Worm (Caenorhabditis elegans) whole organism, L1 larva: Measurements from ENCODE around the gene T20B12.3.

Experiments used
- F16B12.6 ChIP-seq: fragments of 150-350 bp; optimal IDR thresholded peaks from 2 replicates; lab custom pipeline; 2014; ENCODE audit warnings: missing biosample characterization, missing genetic modification characterization
- hlh-4 ChIP-seq: sonication (generic microtip); optimal IDR thresholded peaks from 2 replicates; lab custom pipeline; 2016; ENCODE audit warnings: mild to moderate bottlenecking, missing genetic modification characterization, missing compliant biosample characterization
- lir-3 ChIP-seq: sonication (generic microtip); optimal IDR thresholded peaks from 2 replicates; lab custom pipeline; 2016; ENCODE audit warnings: mild to moderate bottlenecking, missing genetic modification characterization, moderate library complexity, missing compliant biosample characterization; ENCODE audit not compliant: poor library complexity
- mdl-1 ChIP-seq, 2 experiments: fragments of 150-350 bp; optimal IDR thresholded peaks; 2 replicates each; lab custom pipeline; 2014 to 2017; ENCODE audit warnings: missing biosample characterization in 2 of 2, missing genetic modification characterization in 2 of 2, inconsistent platforms in 1 of 2
- nhr-28 ChIP-seq: fragments of 150-350 bp; optimal IDR thresholded peaks from 2 replicates; lab custom pipeline; 2014; ENCODE audit warnings: missing biosample characterization, missing genetic modification characterization
- skn-1 ChIP-seq: fragments of 150-350 bp; optimal IDR thresholded peaks from 2 replicates; lab custom pipeline; 2014; ENCODE audit warnings: missing biosample characterization, missing genetic modification characterization

- TF ChIP-seq hlh-4 (tag; lab: Kevin White, UChicago), result no peak
- TF ChIP-seq F16B12.6 (tag; lab: Kevin White, UChicago), result no peak
- TF ChIP-seq skn-1, result no peak
- TF ChIP-seq mdl-1 (tag; optimal IDR thresholded peaks at IDR 0.05; lab: Kevin White, UChicago), result no peak
- TF ChIP-seq lir-3 (tag; lab: Kevin White, UChicago), result no peak
- no peak for TF ChIP-seq nhr-28 (tag; lab: Kevin White, UChicago)
Observed at ce11 chrIII:7383733-7384132, 1.8 kb downstream of the T20B12.3 start, which contains the start of gene tbp-1.
